Worm (Caenorhabditis elegans) whole organism, L3 larva: ENCODE data around the gene C17H11.6.

Source experiments
- ZK546.5 ChIP-seq: sonication (generic microtip); optimal IDR thresholded peaks from 2 replicates; lab custom pipeline; 2017; ENCODE audit warnings: missing biosample characterization, missing genetic modification characterization
- aly-2 ChIP-seq: fragments of 150-350 bp; optimal IDR thresholded peaks from 2 replicates; lab custom pipeline; 2014; ENCODE audit warnings: missing biosample characterization, missing genetic modification characterization
- ceh-16 ChIP-seq: sonication (generic microtip); optimal IDR thresholded peaks from 2 replicates; lab custom pipeline; 2017; ENCODE audit warnings: missing biosample characterization, missing genetic modification characterization
- ceh-28 ChIP-seq: fragments of 150-350 bp; optimal IDR thresholded peaks from 2 replicates; lab custom pipeline; 2014; ENCODE audit warnings: missing biosample characterization, missing genetic modification reagents, missing genetic modification characterization
- ceh-9 ChIP-seq: sonication (generic microtip); optimal IDR thresholded peaks from 2 replicates; lab custom pipeline; 2018; ENCODE audit warnings: missing biosample characterization, missing genetic modification characterization
- egl-27 ChIP-seq: sonication (generic microtip); optimal IDR thresholded peaks from 4 replicates; lab custom pipeline; 2017; ENCODE audit warnings: missing biosample characterization, missing genetic modification reagents, missing genetic modification characterization
- egl-5 ChIP-seq: fragments of 150-350 bp; optimal IDR thresholded peaks from 2 replicates; lab custom pipeline; 2017; ENCODE audit warnings: missing biosample characterization, missing genetic modification reagents, missing genetic modification characterization, inconsistent platforms
- elt-1 ChIP-seq: fragments of 150-350 bp; optimal IDR thresholded peaks from 2 replicates; lab custom pipeline; 2014; ENCODE audit warnings: missing biosample characterization, missing genetic modification characterization
- elt-2 ChIP-seq: sonication (generic microtip); optimal IDR thresholded peaks from 2 replicates; lab custom pipeline; 2016; ENCODE audit warnings: missing genetic modification reagents, mild to moderate bottlenecking, missing genetic modification characterization, missing compliant biosample characterization
- eor-1 ChIP-seq, 2 experiments: fragments of 150-350 bp; optimal IDR thresholded peaks; 2 replicates each; lab custom pipeline; 2014 to 2018; ENCODE audit warnings: missing biosample characterization in 2 of 2, missing genetic modification characterization in 2 of 2
- fkh-10 ChIP-seq: sonication (generic microtip); optimal IDR thresholded peaks from 2 replicates; lab custom pipeline; 2017; ENCODE audit warnings: missing biosample characterization, missing genetic modification reagents, missing genetic modification characterization
- fkh-2 ChIP-seq: fragments of 150-350 bp; optimal IDR thresholded peaks from 2 replicates; lab custom pipeline; 2014; ENCODE audit warnings: missing biosample characterization, missing genetic modification reagents, missing genetic modification characterization
- fos-1 ChIP-seq: fragments of 150-350 bp; optimal IDR thresholded peaks from 2 replicates; lab custom pipeline; 2014; ENCODE audit warnings: missing biosample characterization, missing genetic modification characterization
- hmg-11 ChIP-seq: sonication (generic microtip); optimal IDR thresholded peaks from 2 replicates; lab custom pipeline; 2016; ENCODE audit warnings: missing genetic modification characterization, missing compliant biosample characterization
- jun-1 ChIP-seq: fragments of 150-350 bp; optimal IDR thresholded peaks from 2 replicates; lab custom pipeline; 2014; ENCODE audit warnings: missing biosample characterization, missing genetic modification reagents, missing genetic modification characterization
- lin-15B ChIP-seq: fragments of 150-350 bp; optimal IDR thresholded peaks from 2 replicates; lab custom pipeline; 2014; ENCODE audit warnings: missing biosample characterization, missing genetic modification characterization
- lin-39 ChIP-seq: fragments of 150-350 bp; optimal IDR thresholded peaks from 2 replicates; lab custom pipeline; 2018; ENCODE audit warnings: missing biosample characterization, missing genetic modification reagents, missing genetic modification characterization
- lsy-12 ChIP-seq: sonication (generic microtip); optimal IDR thresholded peaks from 2 replicates; lab custom pipeline; 2016; ENCODE audit warnings: mild to moderate bottlenecking, missing genetic modification characterization, missing compliant biosample characterization
- mdl-1 ChIP-seq: fragments of 150-350 bp; optimal IDR thresholded peaks from 2 replicates; lab custom pipeline; 2014; ENCODE audit warnings: missing biosample characterization, missing genetic modification characterization
- mml-1 ChIP-seq: fragments of 150-350 bp; sonication (generic microtip); optimal IDR thresholded peaks from 3 replicates; lab custom pipeline; 2014; ENCODE audit warnings: missing biosample characterization, missing genetic modification characterization
- nfya-1 ChIP-seq: sonication (generic microtip); optimal IDR thresholded peaks from 2 replicates; lab custom pipeline; 2017; ENCODE audit warnings: missing genetic modification characterization, mild to moderate bottlenecking, missing compliant biosample characterization, antibody characterized with exemption, moderate library complexity; ENCODE audit not compliant: insufficient read depth
- nhr-11 ChIP-seq: fragments of 150-350 bp; optimal IDR thresholded peaks from 2 replicates; lab custom pipeline; 2014; ENCODE audit warnings: missing biosample characterization, missing genetic modification characterization
- nhr-12 ChIP-seq: fragments of 150-350 bp; optimal IDR thresholded peaks from 2 replicates; lab custom pipeline; 2014; ENCODE audit warnings: missing biosample characterization, missing genetic modification characterization
- nhr-25 ChIP-seq: sonication (generic microtip); optimal IDR thresholded peaks from 2 replicates; lab custom pipeline; 2017; ENCODE audit warnings: missing biosample characterization, missing genetic modification characterization
- nhr-43 ChIP-seq: sonication (generic microtip); optimal IDR thresholded peaks from 2 replicates; lab custom pipeline; 2016; ENCODE audit warnings: mild to moderate bottlenecking, missing genetic modification characterization, missing compliant biosample characterization; ENCODE audit not compliant: poor library complexity, severe bottlenecking
- nhr-67 ChIP-seq: fragments of 150-350 bp; optimal IDR thresholded peaks from 2 replicates; lab custom pipeline; 2014; ENCODE audit warnings: missing biosample characterization, missing genetic modification characterization
- nhr-76 ChIP-seq: fragments of 150-350 bp; sonication (generic microtip); optimal IDR thresholded peaks from 5 replicates; lab custom pipeline; 2014; ENCODE audit warnings: missing biosample characterization, missing genetic modification characterization
- nhr-77 ChIP-seq: fragments of 150-350 bp; optimal IDR thresholded peaks from 2 replicates; lab custom pipeline; 2014; ENCODE audit warnings: missing biosample characterization, missing genetic modification characterization
- pha-4 ChIP-seq: fragments of 150-350 bp; optimal IDR thresholded peaks from 2 replicates; lab custom pipeline; 2014; ENCODE audit warnings: missing biosample characterization, missing genetic modification reagents, missing genetic modification characterization
- pqm-1 ChIP-seq: fragments of 150-350 bp; optimal IDR thresholded peaks from 2 replicates; lab custom pipeline; 2017; ENCODE audit warnings: missing biosample characterization, missing genetic modification characterization, inconsistent platforms
- sea-2 ChIP-seq: fragments of 150-350 bp; sonication (generic microtip); optimal IDR thresholded peaks from 4 replicates; lab custom pipeline; 2014; ENCODE audit warnings: missing biosample characterization, missing genetic modification reagents, missing genetic modification characterization
- skn-1 ChIP-seq: fragments of 150-350 bp; optimal IDR thresholded peaks from 2 replicates; lab custom pipeline; 2014; ENCODE audit warnings: missing biosample characterization, missing genetic modification characterization
- snpc-4 ChIP-seq: fragments of 150-350 bp; optimal IDR thresholded peaks from 2 replicates; lab custom pipeline; 2014; ENCODE audit warnings: missing biosample characterization, missing genetic modification characterization
- tbx-2 ChIP-seq: sonication (generic microtip); optimal IDR thresholded peaks from 2 replicates; lab custom pipeline; 2016; ENCODE audit warnings: mild to moderate bottlenecking, missing genetic modification characterization, missing compliant biosample characterization
- unc-62 ChIP-seq: fragments of 150-350 bp; sonication (generic microtip); optimal IDR thresholded peaks from 4 replicates; lab custom pipeline; 2014; ENCODE audit warnings: missing biosample characterization, missing genetic modification reagents, missing genetic modification characterization
- ztf-4 ChIP-seq: fragments of 150-350 bp; optimal IDR thresholded peaks from 2 replicates; lab custom pipeline; 2014; ENCODE audit warnings: missing biosample characterization, missing genetic modification characterization

The C17H11.6 gene

ce11 chrX:8148993-8149392 lies 54.6 kb downstream of the C17H11.6 start:
- peak; percentile 4 for TF ChIP-seq elt-2 (tag; lab: Kevin White, UChicago)
- TF ChIP-seq nhr-11 (tag; lab: Kevin White, UChicago): no peak
- no peak for TF ChIP-seq eor-1 (tag; optimal IDR thresholded peaks at IDR 0.05; lab: Kevin White, UChicago)

ce11 chrX:8147398-8147797 lies 56.2 kb downstream of the C17H11.6 start, which contains the start of gene C02B8.1:
TSS of gene C02B8.1 (plus strand) at chrX:8147698.
- TF ChIP-seq nhr-43 (no peak), lin-39 (tag; lab: Kevin White, UChicago) (no peak), sea-2 (no peak), ceh-9 (tag; lab: Kevin White, UChicago) (no peak), aly-2 (tag; lab: Kevin White, UChicago) (no peak), elt-1 (tag; lab: Kevin White, UChicago) (no peak), fkh-2 (tag; lab: Kevin White, UChicago) (no peak), skn-1 (tag; lab: Kevin White, UChicago) (no peak), nhr-67 (no peak), elt-2 (tag; lab: Kevin White, UChicago) (no peak), fkh-10 (GFP tag; lab: Kevin White, UChicago) (no peak), tbx-2 (tag; lab: Kevin White, UChicago) (no peak), mml-1 (no peak), unc-62 (GFP tag; lab: Kevin White, UChicago) (no peak), lin-15B (no peak), nhr-77 (tag; lab: Kevin White, UChicago) (no peak), mdl-1 (no peak)

ce11 chrX:8139146-8139545 lies 64.4 kb downstream of the C17H11.6 start, which contains the start of gene C02B8.3:
TSS of gene C02B8.3 (plus strand) at chrX:8139446.
- TF ChIP-seq skn-1 (tag; lab: Kevin White, UChicago) (no peak), sea-2 (no peak), snpc-4 (tag; lab: Kevin White, UChicago) (no peak), egl-5 (tag; lab: Kevin White, UChicago) (no peak), nhr-76 (no peak), ceh-9 (tag; lab: Kevin White, UChicago) (no peak), ceh-28 (no peak), nhr-12 (tag; lab: Kevin White, UChicago) (no peak), jun-1 (tag; lab: Kevin White, UChicago) (no peak), nhr-25 (tag; lab: Kevin White, UChicago) (no peak), mml-1 (no peak), mdl-1 (no peak), nhr-77 (tag; lab: Kevin White, UChicago) (no peak), elt-1 (tag; lab: Kevin White, UChicago) (no peak), ceh-16 (tag; lab: Kevin White, UChicago) (no peak), pha-4 (no peak), ZK546.5 (tag; lab: Kevin White, UChicago) (no peak), fos-1 (tag; lab: Kevin White, UChicago) (no peak), egl-27 (tag; lab: Kevin White, UChicago) (no peak), lsy-12 (no peak)

ce11 chrX:8137779-8138178 lies 65.8 kb downstream of the C17H11.6 start, which contains the start of gene C02B8.7:
TSS of gene C02B8.7 (minus strand) at chrX:8137879.
- TF ChIP-seq nhr-67 (no peak), elt-1 (tag; lab: Kevin White, UChicago) (no peak)
- TF ChIP-seq, all 47 proteins: peak for 0

- TF ChIP-seq elt-2 (tag; lab: Kevin White, UChicago) (peak; percentile 70), eor-1 (tag; optimal IDR thresholded peaks at IDR 0.05; lab: Kevin White, UChicago) (no peak), nhr-76 (no peak), pqm-1 (peak; percentile 64), ztf-4 (tag; lab: Kevin White, UChicago) (no peak), jun-1 (tag; lab: Kevin White, UChicago) (no peak), skn-1 (tag; lab: Kevin White, UChicago) (peak; percentile 19), lin-15B (peak; percentile 14), ceh-28 (peak; percentile 73), nhr-43 (no peak), lin-39 (tag; lab: Kevin White, UChicago) (peak; percentile 60), nfya-1 (tag; lab: Kevin White, UChicago) (peak; percentile 51), snpc-4 (tag; lab: Kevin White, UChicago) (peak; percentile 12), hmg-11 (peak; percentile 53), elt-1 (tag; lab: Kevin White, UChicago) (no peak), pha-4 (peak; percentile 85)
Measured at ce11 chrX:8136276-8136891, 67.2 kb downstream of the C17H11.6 start, which contains the start of gene C02B8.6. TSS of gene C02B8.6 (minus strand) at chrX:8136326.
